Worm (Caenorhabditis elegans): ENCODE measurements around the gene R10D12.10.

DNA sequence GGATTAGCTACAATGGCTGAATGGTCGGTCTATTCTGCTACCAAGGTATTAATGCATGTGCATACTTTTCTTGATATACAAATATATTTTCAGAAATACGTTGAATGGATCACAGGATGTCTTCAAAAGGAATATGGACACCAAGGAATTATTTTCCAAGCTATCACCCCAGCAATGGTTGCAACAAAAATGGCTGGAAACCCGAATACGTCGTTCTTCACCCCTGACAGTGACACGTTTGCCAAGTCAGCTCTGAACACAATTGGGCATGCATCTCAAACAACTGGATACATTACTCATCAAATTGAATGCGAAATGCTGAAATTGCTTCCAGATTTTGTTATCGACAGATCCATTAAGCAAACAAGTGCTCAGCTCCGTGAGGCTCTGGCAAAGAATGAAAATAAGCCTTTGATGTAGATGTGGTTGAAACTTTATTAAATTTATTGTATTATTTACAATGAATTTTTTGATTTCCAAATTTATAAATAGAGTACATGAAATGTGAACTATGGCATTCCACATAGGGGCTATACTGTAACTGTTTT lies 50.5 kb downstream of the R10D12.10 start:
- no peak for TF ChIP-seq ama-1 (optimal IDR thresholded peaks at IDR 0.05)
- no peak for TF ChIP-seq sea-1 (GFP tag; conservative IDR thresholded peaks at IDR 0.05)
- no peak for TF ChIP-seq hmbx-1 (tag; optimal IDR thresholded peaks at IDR 0.05)
- no peak for TF ChIP-seq B0310.2 (tag; optimal IDR thresholded peaks at IDR 0.05)
- no peak for TF ChIP-seq tbx-11 (GFP tag; IDR thresholded peaks at IDR 0.05)
- TF ChIP-seq ets-7 (tag; optimal IDR thresholded peaks at IDR 0.05) = no peak
- no peak for TF ChIP-seq ceh-36 (tag; optimal IDR thresholded peaks at IDR 0.05)
- no peak for TF ChIP-seq ceh-13 (GFP tag; optimal IDR thresholded peaks at IDR 0.05)
- no peak for TF ChIP-seq pes-1 (GFP tag; IDR thresholded peaks at IDR 0.05)
- TF ChIP-seq tra-4 (tag; optimal IDR thresholded peaks at IDR 0.05) = no peak
- no peak for TF ChIP-seq hmg-4 (GFP tag; optimal IDR thresholded peaks at IDR 0.05)
- TF ChIP-seq tbx-37 (GFP tag; conservative IDR thresholded peaks at IDR 0.05) = no peak
- no peak for TF ChIP-seq F13C5.2 (tag; optimal IDR thresholded peaks at IDR 0.05)

Measured in whole organism, early embryonic.